Worm (Caenorhabditis elegans) whole organism, L4 larva: Measurements from ENCODE around the gene lys-8.
"Not testable (repeated sequence)": the region's sequence is repeated elsewhere in the genome, so short reads cannot be mapped to it uniquely, and the experiment has no call there.

Experiments
- T20F7.1 ChIP-seq: fragments of 200-800 bp; sonication (Bioruptor generic); optimal IDR thresholded peaks from 2 replicates; lab custom pipeline; 2018; ENCODE audit warnings: mild to moderate bottlenecking, missing genetic modification characterization, missing compliant biosample characterization
- ama-1 ChIP-seq: fragments of 150-350 bp; optimal IDR thresholded peaks from 2 replicates; lab custom pipeline; 2014; ENCODE audit warnings: inconsistent platforms, mixed read lengths
- ceh-28 ChIP-seq: fragments of 150-350 bp; optimal IDR thresholded peaks from 2 replicates; lab custom pipeline; 2014; ENCODE audit warnings: missing biosample characterization, missing genetic modification reagents, missing genetic modification characterization
- egl-27 ChIP-seq: sonication (generic microtip); optimal IDR thresholded peaks from 3 replicates; lab custom pipeline; 2017; ENCODE audit warnings: missing biosample characterization, missing genetic modification reagents, missing genetic modification characterization
- fos-1 ChIP-seq: fragments of 150-350 bp; optimal IDR thresholded peaks from 2 replicates; lab custom pipeline; 2014; ENCODE audit warnings: missing biosample characterization, missing genetic modification characterization
- lin-39 ChIP-seq: fragments of 150-350 bp; optimal IDR thresholded peaks from 2 replicates; lab custom pipeline; 2014; ENCODE audit warnings: missing biosample characterization, missing genetic modification reagents, missing genetic modification characterization
- nhr-11 ChIP-seq: fragments of 150-350 bp; optimal IDR thresholded peaks from 2 replicates; lab custom pipeline; 2014; ENCODE audit warnings: missing biosample characterization, missing genetic modification characterization
- set-16 ChIP-seq: fragments of 200-800 bp; sonication (Bioruptor generic); IDR thresholded peaks from 2 replicates; pipeline ENCODE4 v1.3.6; 2022; ENCODE audit warnings: missing genetic modification reagents, missing genetic modification characterization, missing compliant biosample characterization
- ztf-11 ChIP-seq: fragments of 150-350 bp; optimal IDR thresholded peaks from 2 replicates; lab custom pipeline; 2014; ENCODE audit warnings: missing biosample characterization, missing genetic modification characterization

ce11 chrII:5630851-5631401 is 44.9 kb downstream of the lys-8 start, which contains the start of the genes F59E12.6 and npl-4.1:
- not testable (repeated sequence) for TF ChIP-seq ztf-11 (tag; lab: Kevin White, UChicago); ceh-28 (tag; lab: Kevin White, UChicago); nhr-11 (tag; lab: Kevin White, UChicago); ama-1 (lab: Kevin White, UChicago); T20F7.1 (GFP tag; lab: Kevin White, UChicago); fos-1; set-16 (GFP tag; lab: Robert Waterston, UW); lin-39 (tag; lab: Kevin White, UChicago); egl-27 (tag; lab: Kevin White, UChicago)
